Worm (Caenorhabditis elegans) whole organism, L3 larva: ENCODE data around the gene sdz-37.

Source experiments
- aly-2 ChIP-seq: fragments of 150-350 bp; optimal IDR thresholded peaks from 2 replicates; lab custom pipeline; 2014; ENCODE audit warnings: missing biosample characterization, missing genetic modification characterization
- ceh-82 ChIP-seq: fragments of 150-350 bp; optimal IDR thresholded peaks from 2 replicates; lab custom pipeline; 2014; ENCODE audit warnings: missing biosample characterization, missing genetic modification characterization
- elt-2 ChIP-seq: sonication (generic microtip); optimal IDR thresholded peaks from 2 replicates; lab custom pipeline; 2016; ENCODE audit warnings: missing genetic modification reagents, mild to moderate bottlenecking, missing genetic modification characterization, missing compliant biosample characterization
- elt-3 ChIP-seq, 3 experiments: fragments of 150-350 bp in 1 of 3; sonication (generic microtip) in 2 of 3; optimal IDR thresholded peaks; 2 replicates in 2 of 3; 4 replicates in 1 of 3; lab custom pipeline; 2014 to 2017; ENCODE audit warnings: missing biosample characterization in 3 of 3, missing genetic modification characterization in 3 of 3
- lsy-12 ChIP-seq: sonication (generic microtip); optimal IDR thresholded peaks from 2 replicates; lab custom pipeline; 2016; ENCODE audit warnings: mild to moderate bottlenecking, missing genetic modification characterization, missing compliant biosample characterization
- nhr-11 ChIP-seq: fragments of 150-350 bp; optimal IDR thresholded peaks from 2 replicates; lab custom pipeline; 2014; ENCODE audit warnings: missing biosample characterization, missing genetic modification characterization
- nhr-237 ChIP-seq: fragments of 150-350 bp; optimal IDR thresholded peaks from 2 replicates; lab custom pipeline; 2014; ENCODE audit warnings: missing biosample characterization, missing genetic modification characterization
- nhr-76 ChIP-seq: fragments of 150-350 bp; sonication (generic microtip); optimal IDR thresholded peaks from 5 replicates; lab custom pipeline; 2014; ENCODE audit warnings: missing biosample characterization, missing genetic modification characterization
- skn-1 ChIP-seq: fragments of 150-350 bp; optimal IDR thresholded peaks from 2 replicates; lab custom pipeline; 2014; ENCODE audit warnings: missing biosample characterization, missing genetic modification characterization
- snpc-4 ChIP-seq: fragments of 150-350 bp; optimal IDR thresholded peaks from 2 replicates; lab custom pipeline; 2014; ENCODE audit warnings: missing biosample characterization, missing genetic modification characterization
- unc-62 ChIP-seq: fragments of 150-350 bp; sonication (generic microtip); optimal IDR thresholded peaks from 4 replicates; lab custom pipeline; 2014; ENCODE audit warnings: missing biosample characterization, missing genetic modification reagents, missing genetic modification characterization
- ztf-11 ChIP-seq: fragments of 150-350 bp; optimal IDR thresholded peaks from 2 replicates; lab custom pipeline; 2014; ENCODE audit warnings: missing biosample characterization, missing genetic modification characterization

ce11 chrII:10456979-10457378, 7.7 kb upstream of the sdz-37 start, which contains the start of gene ZK673.11:
- TF ChIP-seq elt-2 (tag; lab: Kevin White, UChicago) (no peak), nhr-11 (no peak), snpc-4 (no peak), ztf-11 (tag; lab: Kevin White, UChicago) (no peak), nhr-76 (tag; lab: Kevin White, UChicago) (no peak), elt-3 (tag; optimal IDR thresholded peaks at IDR 0.05; lab: Kevin White, UChicago) (no peak), skn-1 (tag; lab: Kevin White, UChicago) (no peak), ceh-82 (tag; lab: Kevin White, UChicago) (no peak), lsy-12 (tag; lab: Kevin White, UChicago) (no peak), unc-62 (GFP tag; lab: Kevin White, UChicago) (no peak), aly-2 (tag; lab: Kevin White, UChicago) (no peak), nhr-237 (tag; lab: Kevin White, UChicago) (no peak)
